Worm (Caenorhabditis elegans) whole organism, L2 larva: ENCODE data around the gene K02F3.2.

Experiments
- C34F6.9 ChIP-seq: fragments of 150-350 bp; optimal IDR thresholded peaks from 2 replicates; lab custom pipeline; 2014; ENCODE audit warnings: missing biosample characterization, missing genetic modification characterization
- R02D3.7 ChIP-seq: fragments of 150-350 bp; optimal IDR thresholded peaks from 2 replicates; lab custom pipeline; 2014; ENCODE audit warnings: missing biosample characterization, missing genetic modification characterization
- ama-1 ChIP-seq: fragments of 150-350 bp; optimal IDR thresholded peaks from 2 replicates; lab custom pipeline; 2018; ENCODE audit warnings: inconsistent platforms
- elt-1 ChIP-seq: fragments of 150-350 bp; optimal IDR thresholded peaks from 2 replicates; lab custom pipeline; 2014; ENCODE audit warnings: missing biosample characterization, missing genetic modification characterization
- lin-39 ChIP-seq: fragments of 150-350 bp; optimal IDR thresholded peaks from 2 replicates; lab custom pipeline; 2014; ENCODE audit warnings: missing biosample characterization, missing genetic modification reagents, missing genetic modification characterization
- lsy-2 ChIP-seq, 2 experiments: fragments of 150-350 bp in 1 of 2; sonication (generic microtip) in 1 of 2; optimal IDR thresholded peaks; 2 replicates each; lab custom pipeline; 2014 to 2017; ENCODE audit warnings: missing biosample characterization in 2 of 2, missing genetic modification characterization in 2 of 2
- nhr-129 ChIP-seq: fragments of 150-350 bp; optimal IDR thresholded peaks from 2 replicates; lab custom pipeline; 2014; ENCODE audit warnings: missing biosample characterization, missing genetic modification characterization
- nhr-21 ChIP-seq: fragments of 150-350 bp; optimal IDR thresholded peaks from 2 replicates; lab custom pipeline; 2014; ENCODE audit warnings: missing biosample characterization, missing genetic modification characterization
- nhr-237 ChIP-seq: fragments of 150-350 bp; optimal IDR thresholded peaks from 2 replicates; lab custom pipeline; 2014; ENCODE audit warnings: missing biosample characterization, missing genetic modification characterization
- snpc-4 ChIP-seq: fragments of 150-350 bp; optimal IDR thresholded peaks from 2 replicates; lab custom pipeline; 2014; ENCODE audit warnings: missing biosample characterization, missing genetic modification characterization
- unc-55 ChIP-seq: fragments of 150-350 bp; sonication (generic microtip); optimal IDR thresholded peaks from 3 replicates; lab custom pipeline; 2014; ENCODE audit warnings: missing biosample characterization, missing genetic modification reagents, missing genetic modification characterization

ce11 chrIII:835713-836278, 9.8 kb upstream of the K02F3.2 start:
- TF ChIP-seq snpc-4 (tag; lab: Kevin White, UChicago) (no peak), unc-55 (peak; percentile 43), C34F6.9 (tag; lab: Kevin White, UChicago) (no peak), nhr-129 (tag; lab: Kevin White, UChicago) (peak; percentile 61), lin-39 (tag; lab: Kevin White, UChicago) (no peak), R02D3.7 (tag; lab: Kevin White, UChicago) (no peak), lsy-2 (tag; optimal IDR thresholded peaks at IDR 0.05; lab: Kevin White, UChicago) (peak; percentile 55 to 60), elt-1 (tag; lab: Kevin White, UChicago) (no peak), nhr-237 (tag; lab: Kevin White, UChicago) (no peak), nhr-21 (peak; percentile 79), ama-1 (lab: Kevin White, UChicago) (peak; percentile 94)
